Fruit fly (Drosophila melanogaster): Measurements from ENCODE around the gene LpR1.

The LpR1 gene

dm6 chr3R:25755864-25756507 is 6.9 kb downstream of the LpR1 start:
- no peak for TF ChIP-seq ovo (GFP tag; optimal IDR thresholded peaks at IDR 0.05)
- TF ChIP-seq cnc (optimal IDR thresholded peaks at IDR 0.05): no peak
- TF ChIP-seq Hr96 (GFP tag; optimal IDR thresholded peaks at IDR 0.05): no peak
- TF ChIP-seq Mnt (GFP tag; optimal IDR thresholded peaks at IDR 0.05): no peak
- TF ChIP-seq CG33017 (tag; optimal IDR thresholded peaks at IDR 0.05): no peak
- no peak for TF ChIP-seq tj (GFP tag; optimal IDR thresholded peaks at IDR 0.05)
- no peak for TF ChIP-seq kay (GFP tag; ENCODE audit: borderline replicate concordance)

DNA sequence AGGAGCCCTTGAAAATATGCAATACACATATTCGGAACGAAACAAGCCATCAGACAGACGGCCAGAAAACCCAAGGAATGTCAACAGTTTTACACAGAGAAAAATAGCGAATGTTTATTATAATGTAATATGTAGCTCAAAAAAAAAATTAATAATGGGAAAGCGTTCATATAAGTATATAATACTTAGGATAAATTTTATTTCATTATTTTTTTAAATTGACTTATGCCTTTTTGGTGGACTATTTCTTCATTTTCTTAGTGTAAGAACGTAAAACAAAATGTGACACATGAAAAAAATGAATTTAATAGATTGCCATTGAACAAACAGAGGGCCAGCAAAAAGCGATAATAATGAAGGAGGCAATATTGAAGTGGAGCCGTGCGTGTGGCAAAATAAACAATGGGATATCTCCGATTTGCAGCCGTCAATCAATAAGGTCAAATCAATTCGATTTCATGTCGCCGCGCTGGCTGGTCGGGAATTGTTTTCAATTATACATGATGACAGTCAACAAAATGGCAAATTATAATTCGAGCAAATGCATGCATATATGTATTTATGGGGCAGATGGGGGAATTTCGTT is 8.0 kb downstream of the LpR1 start:
- TF ChIP-seq Crg-1 (GFP tag; optimal IDR thresholded peaks at IDR 0.05): no peak
- TF ChIP-seq cic (GFP tag; optimal IDR thresholded peaks at IDR 0.05): peak; percentile 20

- TF ChIP-seq CG1620 (GFP tag; optimal IDR thresholded peaks at IDR 0.05): no peak
- no peak for TF ChIP-seq CG12768 (GFP tag; optimal IDR thresholded peaks at IDR 0.05)
- no peak for TF ChIP-seq cic (GFP tag; optimal IDR thresholded peaks at IDR 0.05)
- no peak for TF ChIP-seq Clk (GFP tag; optimal IDR thresholded peaks at IDR 0.05)
- TF ChIP-seq CG33017 (tag; optimal IDR thresholded peaks at IDR 0.05): no peak
- TF ChIP-seq pad (GFP tag; optimal IDR thresholded peaks at IDR 0.05): no peak
- no peak for TF ChIP-seq bab1 (GFP tag; optimal IDR thresholded peaks at IDR 0.05)
Measured at dm6 chr3R:25753798-25754197, 9.1 kb downstream of the LpR1 start.

DNA sequence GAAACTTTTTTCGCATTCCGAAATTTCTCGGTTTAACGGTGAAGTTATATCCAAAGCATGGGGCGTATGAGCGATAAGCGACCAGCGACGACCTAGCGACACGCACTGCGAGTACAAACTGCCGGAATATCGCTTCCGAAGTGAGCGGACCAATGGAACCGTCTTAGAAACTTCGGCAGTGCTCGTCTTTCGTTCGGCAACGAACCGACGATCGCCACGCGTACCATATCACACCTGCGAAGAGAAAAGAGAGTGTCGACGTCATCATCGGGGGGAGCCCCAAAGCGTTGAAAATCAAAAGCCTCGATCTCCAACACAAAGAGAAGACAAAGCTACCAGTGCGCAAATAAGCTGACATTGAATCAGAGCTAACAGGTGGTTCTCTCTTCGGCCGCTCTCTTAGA is 22.6 kb downstream of the LpR1 start, which contains the start of gene LpR2:
Gene LpR2 (minus strand): TSS at position 118 of the 404 bp plus-strand sequence.
- TF ChIP-seq cic (GFP tag; optimal IDR thresholded peaks at IDR 0.05) (peak; percentile 52), Mnt (GFP tag; optimal IDR thresholded peaks at IDR 0.05) (peak; percentile 86), CG33017 (tag; optimal IDR thresholded peaks at IDR 0.05) (peak; percentile 45), Crg-1 (GFP tag; optimal IDR thresholded peaks at IDR 0.05) (no peak), bab1 (GFP tag; optimal IDR thresholded peaks at IDR 0.05) (peak; percentile 50), CG14711 (tag; optimal IDR thresholded peaks at IDR 0.05) (no peak), CG5204 (GFP tag; optimal IDR thresholded peaks at IDR 0.05) (no peak), CG12768 (GFP tag; optimal IDR thresholded peaks at IDR 0.05) (peak; percentile 34), Hr96 (GFP tag; optimal IDR thresholded peaks at IDR 0.05) (peak; percentile 41), pad (GFP tag; optimal IDR thresholded peaks at IDR 0.05) (peak; percentile 95), kay (GFP tag; ENCODE audit: borderline replicate concordance) (peak; percentile 42), ovo (GFP tag; optimal IDR thresholded peaks at IDR 0.05) (peak; percentile 81)

- no peak for TF ChIP-seq Clk (GFP tag; optimal IDR thresholded peaks at IDR 0.05)
- no peak for TF ChIP-seq CG5204 (GFP tag; optimal IDR thresholded peaks at IDR 0.05)
- peak; percentile 96 for TF ChIP-seq tj (GFP tag; optimal IDR thresholded peaks at IDR 0.05)
- TF ChIP-seq bab1 (GFP tag; optimal IDR thresholded peaks at IDR 0.05): no peak
- TF ChIP-seq Crg-1 (GFP tag; optimal IDR thresholded peaks at IDR 0.05): no peak
- TF ChIP-seq ovo (GFP tag; optimal IDR thresholded peaks at IDR 0.05): no peak
- no peak for TF ChIP-seq CG33017 (tag; optimal IDR thresholded peaks at IDR 0.05)
- peak; percentile 44 for TF ChIP-seq kay (GFP tag; ENCODE audit: borderline replicate concordance)
- no peak for TF ChIP-seq CG7045 (GFP tag; optimal IDR thresholded peaks at IDR 0.05)
- TF ChIP-seq CG7101 (tag; optimal IDR thresholded peaks at IDR 0.05): no peak
- no peak for TF ChIP-seq CG1620 (GFP tag; optimal IDR thresholded peaks at IDR 0.05)
Measured at dm6 chr3R:25739727-25740126, 23.2 kb downstream of the LpR1 start.

DNA sequence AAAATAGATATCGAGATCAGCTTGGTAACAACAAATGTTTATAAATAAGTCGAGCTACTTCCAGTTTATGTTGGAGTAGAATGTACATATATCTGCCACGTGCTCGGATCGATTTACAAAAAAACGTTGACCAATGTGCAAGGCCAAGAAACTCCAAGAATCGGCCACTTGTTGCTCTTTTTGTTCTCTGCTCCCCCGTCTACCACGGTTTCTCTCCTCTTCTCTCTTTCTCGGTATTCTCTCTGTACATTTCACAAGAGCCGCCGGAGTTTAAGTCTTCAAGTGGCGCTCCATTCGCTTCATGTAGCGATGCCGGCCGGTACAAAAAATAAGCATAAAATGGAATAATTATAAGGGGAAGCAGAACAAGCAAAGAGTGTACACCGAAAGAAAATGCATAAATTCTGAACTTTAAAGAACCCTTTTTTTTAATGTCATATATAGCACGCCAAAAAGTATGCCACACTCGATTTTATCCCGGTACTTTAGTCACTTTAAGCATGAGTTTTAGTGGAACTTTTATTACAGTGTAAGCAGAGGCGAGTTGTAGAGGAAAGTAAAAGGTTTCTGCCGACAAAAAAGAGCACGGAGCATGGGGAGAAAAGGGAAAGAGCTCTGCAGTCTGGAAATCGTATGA is 25.1 kb downstream of the LpR1 start:
- TF ChIP-seq CG1620 (GFP tag; optimal IDR thresholded peaks at IDR 0.05): peak; percentile 75
- TF ChIP-seq Hr96 (GFP tag; optimal IDR thresholded peaks at IDR 0.05): peak; percentile 70
- TF ChIP-seq CG14711 (tag; optimal IDR thresholded peaks at IDR 0.05): peak; percentile 80
- TF ChIP-seq CG12768 (GFP tag; optimal IDR thresholded peaks at IDR 0.05): no peak
- TF ChIP-seq CG33017 (tag; optimal IDR thresholded peaks at IDR 0.05): no peak
- no peak for TF ChIP-seq CG5204 (GFP tag; optimal IDR thresholded peaks at IDR 0.05)
- TF ChIP-seq CG7045 (GFP tag; optimal IDR thresholded peaks at IDR 0.05): peak; percentile 4
- peak; percentile 45 for TF ChIP-seq CG11617 (GFP tag; optimal IDR thresholded peaks at IDR 0.05)
- TF ChIP-seq bab1 (GFP tag; optimal IDR thresholded peaks at IDR 0.05): peak; percentile 96
- no peak for TF ChIP-seq cic (GFP tag; optimal IDR thresholded peaks at IDR 0.05)
- no peak for TF ChIP-seq toe (GFP tag; optimal IDR thresholded peaks at IDR 0.05)
- peak; percentile 34 for TF ChIP-seq kay (GFP tag; ENCODE audit: borderline replicate concordance)
- peak; percentile 86 for TF ChIP-seq pad (GFP tag; optimal IDR thresholded peaks at IDR 0.05)
- no peak for TF ChIP-seq cnc (optimal IDR thresholded peaks at IDR 0.05)
- peak; percentile 84 for TF ChIP-seq CG7101 (tag; optimal IDR thresholded peaks at IDR 0.05)
- TF ChIP-seq tj (GFP tag; optimal IDR thresholded peaks at IDR 0.05): peak; percentile 84
- peak; percentile 49 for TF ChIP-seq Mnt (GFP tag; optimal IDR thresholded peaks at IDR 0.05)
- peak; percentile 70 for TF ChIP-seq Crg-1 (GFP tag; optimal IDR thresholded peaks at IDR 0.05)
- no peak for TF ChIP-seq Clk (GFP tag; optimal IDR thresholded peaks at IDR 0.05)
- no peak for TF ChIP-seq ovo (GFP tag; optimal IDR thresholded peaks at IDR 0.05)

dm6 chr3R:25735801-25736068 is 27.2 kb downstream of the LpR1 start:
- TF ChIP-seq pad (GFP tag; optimal IDR thresholded peaks at IDR 0.05) (peak; percentile 5), CG5204 (GFP tag; optimal IDR thresholded peaks at IDR 0.05) (no peak), CG33017 (tag; optimal IDR thresholded peaks at IDR 0.05) (no peak), cic (GFP tag; optimal IDR thresholded peaks at IDR 0.05) (no peak), bab1 (GFP tag; optimal IDR thresholded peaks at IDR 0.05) (peak; percentile 84), Hr96 (GFP tag; optimal IDR thresholded peaks at IDR 0.05) (no peak), Crg-1 (GFP tag; optimal IDR thresholded peaks at IDR 0.05) (no peak), ovo (GFP tag; optimal IDR thresholded peaks at IDR 0.05) (no peak), kay (GFP tag; ENCODE audit: borderline replicate concordance) (no peak), toe (GFP tag; optimal IDR thresholded peaks at IDR 0.05) (no peak), CG7045 (GFP tag; optimal IDR thresholded peaks at IDR 0.05) (no peak), Clk (GFP tag; optimal IDR thresholded peaks at IDR 0.05) (no peak), CG1620 (GFP tag; optimal IDR thresholded peaks at IDR 0.05) (no peak), CG12768 (GFP tag; optimal IDR thresholded peaks at IDR 0.05) (no peak), CG11617 (GFP tag; optimal IDR thresholded peaks at IDR 0.05) (no peak), CG7101 (tag; optimal IDR thresholded peaks at IDR 0.05) (peak; percentile 32), CG14711 (tag; optimal IDR thresholded peaks at IDR 0.05) (no peak), cnc (optimal IDR thresholded peaks at IDR 0.05) (no peak), Mnt (GFP tag; optimal IDR thresholded peaks at IDR 0.05) (no peak), tj (GFP tag; optimal IDR thresholded peaks at IDR 0.05) (peak; percentile 45)
